Worm (Caenorhabditis elegans) whole organism, L2 larva: ENCODE measurements around the gene B0284.3.

Source experiments
- elt-1 ChIP-seq: fragments of 150-350 bp; optimal IDR thresholded peaks from 2 replicates; lab custom pipeline; 2014; ENCODE audit warnings: missing biosample characterization, missing genetic modification characterization
- elt-3 ChIP-seq: sonication (generic microtip); optimal IDR thresholded peaks from 2 replicates; lab custom pipeline; 2017; ENCODE audit warnings: missing biosample characterization, missing genetic modification characterization
- nhr-237 ChIP-seq: fragments of 150-350 bp; optimal IDR thresholded peaks from 2 replicates; lab custom pipeline; 2014; ENCODE audit warnings: missing biosample characterization, missing genetic modification characterization

- no peak for TF ChIP-seq nhr-237 (tag; lab: Kevin White, UChicago)
- no peak for TF ChIP-seq elt-1 (tag; lab: Kevin White, UChicago)
- TF ChIP-seq elt-3 (tag; lab: Kevin White, UChicago): no peak
These were observed 10.8 kb upstream of the B0284.3 start for ce11 chrIII:4390421-4390820.
